Worm (Caenorhabditis elegans): Measurements from ENCODE around the gene alg-2.
A peak's percentile ranks its signal among the peaks of the same experiment; 100 is the strongest.
"Not testable (repeated sequence)": the region's sequence is repeated elsewhere in the genome, so short reads cannot be mapped to it uniquely, and the experiment has no call there.

The alg-2 gene

ce11 chrII:838414-838813 is 34.6 kb upstream of the alg-2 start, which contains the start of gene F28A10.8:
Gene F28A10.8 (minus strand): TSS chrII:838514.
- TF ChIP-seq nhr-2 (tag; optimal IDR thresholded peaks at IDR 0.05) (no peak), ceh-39 (tag; optimal IDR thresholded peaks at IDR 0.05) (no peak), nhr-76 (tag; optimal IDR thresholded peaks at IDR 0.05) (no peak)

DNA sequence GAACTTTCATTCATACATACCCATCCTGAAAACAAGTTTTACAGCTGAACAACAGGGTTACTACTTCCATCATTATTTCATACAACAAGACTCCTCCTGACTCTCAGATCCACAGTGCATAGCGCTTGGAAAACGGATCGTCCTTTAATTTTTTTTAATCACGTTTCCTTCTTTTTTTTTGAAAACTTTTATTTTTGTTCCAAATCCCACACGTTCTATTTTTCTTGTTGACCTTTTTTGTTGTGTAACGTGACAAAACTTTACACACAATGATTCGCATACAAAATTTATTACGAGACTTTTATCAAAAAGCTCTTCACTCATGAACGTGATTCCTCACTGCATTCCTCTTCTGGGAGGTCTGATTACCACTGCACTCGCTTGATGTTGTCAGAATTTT is 32.9 kb upstream of the alg-2 start, which contains the start of gene clc-33:
TSS of gene clc-33 (plus strand) at position 301 of the 400 bp plus-strand sequence.
- TF ChIP-seq lsy-2 (tag; optimal IDR thresholded peaks at IDR 0.05) (no peak), nhr-237 (tag; optimal IDR thresholded peaks at IDR 0.05) (no peak), sem-2 (GFP tag; optimal IDR thresholded peaks at IDR 0.05) (no peak), ztf-11 (tag; optimal IDR thresholded peaks at IDR 0.05) (no peak), elt-1 (tag; optimal IDR thresholded peaks at IDR 0.05; ENCODE audit: borderline replicate concordance, insufficient read depth) (no peak), nhr-12 (tag; optimal IDR thresholded peaks at IDR 0.05) (no peak), M03D4.4 (tag; optimal IDR thresholded peaks at IDR 0.05) (no peak), hlh-1 (tag; optimal IDR thresholded peaks at IDR 0.05) (no peak), lin-32 (GFP tag; optimal IDR thresholded peaks at IDR 0.05) (no peak), nhr-76 (tag; optimal IDR thresholded peaks at IDR 0.05) (no peak), blmp-1 (tag; optimal IDR thresholded peaks at IDR 0.05) (no peak), ceh-43 (GFP tag; optimal IDR thresholded peaks at IDR 0.05) (no peak), zip-8 (tag; optimal IDR thresholded peaks at IDR 0.05) (no peak), snpc-4 (tag; optimal IDR thresholded peaks at IDR 0.05) (no peak)

- TF ChIP-seq snpc-4 (tag; optimal IDR thresholded peaks at IDR 0.05): no peak
- no peak for TF ChIP-seq pha-4 (tag; optimal IDR thresholded peaks at IDR 0.05)
- no peak for TF ChIP-seq blmp-1 (tag; optimal IDR thresholded peaks at IDR 0.05)
- no peak for TF ChIP-seq nhr-2 (tag; optimal IDR thresholded peaks at IDR 0.05)
- TF ChIP-seq zip-8 (tag; optimal IDR thresholded peaks at IDR 0.05): no peak
- TF ChIP-seq ceh-83 (GFP tag; optimal IDR thresholded peaks at IDR 0.05): no peak
- TF ChIP-seq sptf-1 (tag; optimal IDR thresholded peaks at IDR 0.05): no peak
- no peak for TF ChIP-seq nhr-76 (tag; optimal IDR thresholded peaks at IDR 0.05)
- no peak for TF ChIP-seq ces-1 (GFP tag; optimal IDR thresholded peaks at IDR 0.05)
- TF ChIP-seq elt-1 (tag; optimal IDR thresholded peaks at IDR 0.05; ENCODE audit: borderline replicate concordance, insufficient read depth): no peak
- no peak for TF ChIP-seq drap-1 (GFP tag; optimal IDR thresholded peaks at IDR 0.05)
- no peak for TF ChIP-seq unc-120 (tag; optimal IDR thresholded peaks at IDR 0.05; ENCODE audit: poor library complexity, severe bottlenecking)
- TF ChIP-seq unc-39 (tag; optimal IDR thresholded peaks at IDR 0.05): no peak
- TF ChIP-seq ceh-43 (GFP tag; optimal IDR thresholded peaks at IDR 0.05): no peak
- no peak for TF ChIP-seq mab-5 (tag; optimal IDR thresholded peaks at IDR 0.05)
These were observed 29.0 kb upstream of the alg-2 start, which contains the start of gene F28A10.4 for ce11 chrII:843971-844370. Gene F28A10.4 (plus strand): TSS chrII:844271.

- no peak for TF ChIP-seq ham-2 (GFP tag; optimal IDR thresholded peaks at IDR 0.05)
- no peak for TF ChIP-seq drap-1 (GFP tag; optimal IDR thresholded peaks at IDR 0.05)
- no peak for TF ChIP-seq nhr-28 (tag; optimal IDR thresholded peaks at IDR 0.05)
- TF ChIP-seq elt-3 (tag; optimal IDR thresholded peaks at IDR 0.05): no peak
- TF ChIP-seq sptf-1 (tag; optimal IDR thresholded peaks at IDR 0.05): no peak
- no peak for TF ChIP-seq lin-13 (tag; optimal IDR thresholded peaks at IDR 0.05)
- TF ChIP-seq pha-4 (tag; optimal IDR thresholded peaks at IDR 0.05): no peak
These were observed 27.4 kb upstream of the alg-2 start, which contains the start of gene F28A10.7 for ce11 chrII:845618-846017. Gene F28A10.7 (minus strand): TSS chrII:845718.

- TF ChIP-seq ceh-39 (tag; optimal IDR thresholded peaks at IDR 0.05): no peak
- peak; percentile 93 for TF ChIP-seq hlh-1 (tag; optimal IDR thresholded peaks at IDR 0.05)
- TF ChIP-seq nhr-237 (tag; optimal IDR thresholded peaks at IDR 0.05): no peak
- TF ChIP-seq cnd-1 (tag; optimal IDR thresholded peaks at IDR 0.05): no peak
- peak; percentile 2 for TF ChIP-seq unc-120 (tag; optimal IDR thresholded peaks at IDR 0.05; ENCODE audit: poor library complexity, severe bottlenecking)
- peak; percentile 3 for TF ChIP-seq mep-1 (tag; optimal IDR thresholded peaks at IDR 0.05)
- TF ChIP-seq unc-62 (GFP tag; optimal IDR thresholded peaks at IDR 0.05): peak; percentile 70
These were observed 24.5 kb upstream of the alg-2 start, which contains the start of the genes acdh-9 and F28A10.13 for ce11 chrII:848519-848918. Gene acdh-9 (minus strand): TSS chrII:848603. Gene F28A10.13 (plus strand): TSS chrII:848812.

DNA sequence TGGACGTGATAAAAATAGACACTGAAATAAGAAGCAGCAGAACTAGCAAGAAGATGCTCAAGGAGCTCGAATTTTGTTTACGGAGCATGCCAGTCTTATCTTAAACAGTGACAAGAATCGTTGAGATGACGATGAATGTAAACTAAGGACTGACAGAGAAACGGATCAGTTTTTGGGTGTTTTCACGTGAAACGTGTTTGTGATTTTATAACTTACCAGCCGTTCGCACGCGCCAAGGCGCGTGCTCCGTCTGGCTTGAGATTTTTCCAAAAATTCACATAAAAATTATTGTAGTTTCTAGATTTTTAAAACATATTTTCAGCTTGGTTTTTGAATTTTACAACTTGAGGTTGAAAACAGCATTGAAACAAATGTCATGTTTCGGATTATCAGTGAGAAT is 22.4 kb upstream of the alg-2 start, which contains the start of gene F28A10.5:
TSS of gene F28A10.5 (minus strand) at position 101 of the 400 bp plus-strand sequence.
- TF ChIP-seq flh-1, sem-2, ceh-83 (GFP tag; optimal IDR thresholded peaks at IDR 0.05): not testable (repeated sequence)

All from whole organism, mixed stage, embryonic.